Worm (Caenorhabditis elegans) whole organism, mixed stage, embryonic: Measurements from ENCODE around the gene kvs-5.

Source experiments
- bed-3 ChIP-seq: fragments of 200-800 bp; sonication (Bioruptor generic); optimal IDR thresholded peaks from 3 replicates; lab custom pipeline; 2018; ENCODE audit warnings: mild to moderate bottlenecking, missing genetic modification characterization, moderate library complexity, missing compliant biosample characterization
- blmp-1 ChIP-seq: fragments of 150-350 bp; optimal IDR thresholded peaks from 2 replicates; lab custom pipeline; 2014; ENCODE audit warnings: missing biosample characterization, missing genetic modification characterization
- ceh-39 ChIP-seq: fragments of 150-350 bp; optimal IDR thresholded peaks from 2 replicates; lab custom pipeline; 2014; ENCODE audit warnings: missing biosample characterization, missing genetic modification characterization
- ceh-43 ChIP-seq: fragments of 200-800 bp; sonication (Bioruptor generic); optimal IDR thresholded peaks from 2 replicates; lab custom pipeline; 2018; ENCODE audit warnings: mild to moderate bottlenecking, missing genetic modification characterization, moderate library complexity, missing compliant biosample characterization
- ceh-83 ChIP-seq: fragments of 200-800 bp; sonication (Bioruptor generic); optimal IDR thresholded peaks from 2 replicates; lab custom pipeline; 2018; ENCODE audit warnings: mild to moderate bottlenecking, missing genetic modification characterization, missing compliant biosample characterization
- ces-1 ChIP-seq: fragments of 150-350 bp; optimal IDR thresholded peaks from 2 replicates; lab custom pipeline; 2014; ENCODE audit warnings: missing biosample characterization, missing genetic modification reagents, missing genetic modification characterization
- cnd-1 ChIP-seq: fragments of 200-800 bp; sonication (Bioruptor generic); optimal IDR thresholded peaks from 2 replicates; lab custom pipeline; 2018; ENCODE audit warnings: mild to moderate bottlenecking, missing genetic modification characterization, missing compliant biosample characterization
- drap-1 ChIP-seq: fragments of 200-800 bp; sonication (Bioruptor generic); optimal IDR thresholded peaks from 3 replicates; lab custom pipeline; 2018; ENCODE audit warnings: mild to moderate bottlenecking, missing genetic modification characterization, missing compliant biosample characterization
- elt-1 ChIP-seq: sonication (generic microtip); optimal IDR thresholded peaks from 2 replicates; lab custom pipeline; 2017; ENCODE audit warnings: missing genetic modification characterization, mild to moderate bottlenecking, missing compliant biosample characterization, antibody characterized with exemption, moderate library complexity, borderline replicate concordance; ENCODE audit not compliant: insufficient read depth
- elt-3 ChIP-seq: fragments of 150-350 bp; optimal IDR thresholded peaks from 2 replicates; lab custom pipeline; 2014; ENCODE audit warnings: missing biosample characterization, missing genetic modification characterization
- flh-1 ChIP-seq: fragments of 200-800 bp; sonication (Bioruptor generic); optimal IDR thresholded peaks from 2 replicates; lab custom pipeline; 2018; ENCODE audit warnings: mild to moderate bottlenecking, missing genetic modification characterization, moderate library complexity, missing compliant biosample characterization
- ham-2 ChIP-seq: fragments of 200-800 bp; sonication (Bioruptor generic); optimal IDR thresholded peaks from 2 replicates; lab custom pipeline; 2018; ENCODE audit warnings: mild to moderate bottlenecking, missing genetic modification characterization, missing compliant biosample characterization
- lin-13 ChIP-seq: fragments of 150-350 bp; optimal IDR thresholded peaks from 2 replicates; lab custom pipeline; 2014; ENCODE audit warnings: missing biosample characterization, missing genetic modification characterization
- lin-32 ChIP-seq: fragments of 200-800 bp; sonication (Bioruptor generic); optimal IDR thresholded peaks from 2 replicates; lab custom pipeline; 2018; ENCODE audit warnings: mild to moderate bottlenecking, missing genetic modification characterization, missing compliant biosample characterization
- lsy-2 ChIP-seq: fragments of 150-350 bp; optimal IDR thresholded peaks from 2 replicates; lab custom pipeline; 2014; ENCODE audit warnings: missing biosample characterization, missing genetic modification characterization
- mls-2 ChIP-seq: sonication (generic microtip); optimal IDR thresholded peaks from 2 replicates; lab custom pipeline; 2016; ENCODE audit warnings: mild to moderate bottlenecking, missing genetic modification characterization, moderate library complexity, missing compliant biosample characterization
- nhr-2 ChIP-seq: fragments of 150-350 bp; optimal IDR thresholded peaks from 2 replicates; lab custom pipeline; 2014; ENCODE audit warnings: missing biosample characterization, missing genetic modification characterization
- nhr-237 ChIP-seq: fragments of 150-350 bp; optimal IDR thresholded peaks from 2 replicates; lab custom pipeline; 2014; ENCODE audit warnings: missing biosample characterization, missing genetic modification characterization
- nhr-28 ChIP-seq: fragments of 150-350 bp; optimal IDR thresholded peaks from 2 replicates; lab custom pipeline; 2014; ENCODE audit warnings: missing biosample characterization, missing genetic modification characterization
- nhr-76 ChIP-seq: sonication (generic microtip); optimal IDR thresholded peaks from 2 replicates; lab custom pipeline; 2017; ENCODE audit warnings: missing biosample characterization, missing genetic modification characterization
- pha-4 ChIP-seq: fragments of 150-350 bp; optimal IDR thresholded peaks from 2 replicates; lab custom pipeline; 2018; ENCODE audit warnings: missing biosample characterization, missing genetic modification reagents, missing genetic modification characterization
- sem-2 ChIP-seq: fragments of 200-800 bp; sonication (Bioruptor generic); optimal IDR thresholded peaks from 2 replicates; lab custom pipeline; 2018; ENCODE audit warnings: mild to moderate bottlenecking, missing genetic modification characterization, missing compliant biosample characterization
- snpc-4 ChIP-seq: fragments of 150-350 bp; optimal IDR thresholded peaks from 2 replicates; lab custom pipeline; 2014; ENCODE audit warnings: missing biosample characterization, missing genetic modification characterization
- sptf-1 ChIP-seq: sonication (generic microtip); optimal IDR thresholded peaks from 2 replicates; lab custom pipeline; 2017; ENCODE audit warnings: mild to moderate bottlenecking, missing genetic modification characterization, moderate library complexity, missing compliant biosample characterization
- unc-120 ChIP-seq: sonication (generic microtip); optimal IDR thresholded peaks from 2 replicates; lab custom pipeline; 2017; ENCODE audit warnings: missing genetic modification characterization, missing compliant biosample characterization; ENCODE audit not compliant: poor library complexity, severe bottlenecking
- unc-39 ChIP-seq: fragments of 150-350 bp; optimal IDR thresholded peaks from 2 replicates; lab custom pipeline; 2014; ENCODE audit warnings: missing biosample characterization, missing genetic modification characterization
- unc-62 ChIP-seq: fragments of 150-350 bp; optimal IDR thresholded peaks from 2 replicates; lab custom pipeline; 2014; ENCODE audit warnings: missing biosample characterization, missing genetic modification reagents, missing genetic modification characterization
- zip-8 ChIP-seq: fragments of 150-350 bp; optimal IDR thresholded peaks from 2 replicates; lab custom pipeline; 2014; ENCODE audit warnings: missing biosample characterization, missing genetic modification characterization
- ztf-11 ChIP-seq: fragments of 150-350 bp; optimal IDR thresholded peaks from 2 replicates; lab custom pipeline; 2014; ENCODE audit warnings: missing biosample characterization, missing genetic modification characterization

kvs-5 gene

DNA sequence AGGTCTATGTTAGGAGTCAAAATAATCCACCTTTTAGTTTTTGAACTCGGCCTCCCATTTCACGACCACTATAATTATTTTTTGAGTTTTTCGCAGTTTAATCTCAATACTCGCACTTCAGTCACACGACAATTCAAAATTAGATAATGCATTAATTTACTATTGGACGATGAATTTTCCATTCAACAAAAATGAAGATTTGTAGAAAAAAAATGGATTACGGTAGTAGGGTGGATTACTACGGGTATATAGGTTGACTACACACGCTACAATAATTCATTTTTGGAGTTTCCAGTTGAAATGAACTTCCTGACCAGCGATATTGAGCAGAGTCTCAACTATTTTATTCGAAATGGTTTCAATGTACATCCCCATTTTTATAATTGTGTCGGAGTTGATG is 19.9 kb downstream of the kvs-5 start, which contains the start of gene srt-23:
Gene srt-23, plus strand, starts transcription at position 301 of the 400 bp plus-strand sequence.
- TF ChIP-seq lin-32 = no peak
- TF ChIP-seq blmp-1 = no peak
- no peak for TF ChIP-seq unc-39 (tag; lab: Kevin White, UChicago)
- no peak for TF ChIP-seq nhr-76 (tag; lab: Kevin White, UChicago)
- TF ChIP-seq ces-1 (GFP tag; lab: Kevin White, UChicago) = no peak
- TF ChIP-seq ceh-39 = no peak
- no peak for TF ChIP-seq drap-1 (GFP tag; lab: Kevin White, UChicago)
- TF ChIP-seq sem-2 (GFP tag; lab: Kevin White, UChicago) = no peak

DNA sequence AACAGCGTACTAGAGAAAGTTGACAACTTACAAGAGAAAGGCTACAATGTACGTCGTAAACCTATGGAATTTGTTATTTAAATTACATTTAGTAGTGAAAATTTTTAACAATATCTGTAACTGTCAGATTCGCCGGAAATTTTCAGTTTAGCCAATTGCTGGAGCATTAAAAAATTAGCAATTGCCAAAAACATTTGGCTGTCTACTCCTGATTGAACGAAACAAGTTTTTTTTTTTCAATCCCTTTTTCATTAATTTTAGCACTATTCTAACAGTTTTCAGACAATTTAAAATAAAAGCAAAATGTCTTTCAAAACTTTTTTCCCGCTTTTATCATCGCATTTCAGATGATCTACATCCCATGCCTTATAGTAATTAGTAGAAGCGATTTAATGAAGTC is 20.4 kb downstream of the kvs-5 start:
- TF ChIP-seq lsy-2 = no peak
- no peak for TF ChIP-seq ceh-39
- TF ChIP-seq ztf-11 (tag; lab: Kevin White, UChicago) = no peak
- TF ChIP-seq elt-3 (tag; lab: Kevin White, UChicago) = no peak
- TF ChIP-seq elt-1 (tag; lab: Kevin White, UChicago) = no peak
- TF ChIP-seq nhr-28 (tag; lab: Kevin White, UChicago) = no peak
- no peak for TF ChIP-seq bed-3 (GFP tag; lab: Kevin White, UChicago)
- no peak for TF ChIP-seq unc-120
- TF ChIP-seq unc-62 = no peak
- TF ChIP-seq drap-1 (GFP tag; lab: Kevin White, UChicago) = no peak
- no peak for TF ChIP-seq sem-2 (GFP tag; lab: Kevin White, UChicago)
- TF ChIP-seq sptf-1 (tag; lab: Kevin White, UChicago) = no peak

DNA sequence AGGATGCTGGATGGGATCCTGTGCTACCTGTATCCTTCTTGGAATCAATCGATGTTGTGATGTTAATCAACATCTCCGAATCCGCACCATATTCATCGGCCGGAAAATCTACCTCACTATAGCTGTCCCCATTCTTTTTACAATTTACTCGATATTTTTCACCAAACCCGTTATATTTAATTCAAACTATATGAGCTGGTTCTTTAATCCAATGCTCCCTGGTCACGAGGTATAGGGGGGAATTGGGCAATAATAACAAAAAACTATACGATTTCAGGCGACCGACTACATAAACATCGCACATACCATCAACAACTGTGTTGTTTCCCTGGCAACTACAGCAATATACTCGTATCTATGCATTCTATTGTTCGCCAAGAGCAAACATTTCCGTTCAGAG is 21.0 kb downstream of the kvs-5 start:
- TF ChIP-seq nhr-2 (tag; lab: Kevin White, UChicago) = no peak
- TF ChIP-seq snpc-4 = no peak
- TF ChIP-seq ham-2 (GFP tag; lab: Kevin White, UChicago) = no peak
- no peak for TF ChIP-seq pha-4 (tag; lab: Kevin White, UChicago)
- no peak for TF ChIP-seq unc-62

ce11 chrIV:760267-760666 is 23.7 kb downstream of the kvs-5 start, which contains the start of gene gst-40:
Gene gst-40, plus strand, starts transcription at chrIV:760502.
- TF ChIP-seq unc-39 (tag; lab: Kevin White, UChicago) = no peak
- no peak for TF ChIP-seq ces-1 (GFP tag; lab: Kevin White, UChicago)
- no peak for TF ChIP-seq flh-1 (GFP tag; lab: Kevin White, UChicago)
- no peak for TF ChIP-seq mls-2 (tag; lab: Kevin White, UChicago)
- TF ChIP-seq zip-8 (tag; lab: Kevin White, UChicago) = no peak
- no peak for TF ChIP-seq nhr-76 (tag; lab: Kevin White, UChicago)
- TF ChIP-seq ztf-11 (tag; lab: Kevin White, UChicago) = no peak

DNA sequence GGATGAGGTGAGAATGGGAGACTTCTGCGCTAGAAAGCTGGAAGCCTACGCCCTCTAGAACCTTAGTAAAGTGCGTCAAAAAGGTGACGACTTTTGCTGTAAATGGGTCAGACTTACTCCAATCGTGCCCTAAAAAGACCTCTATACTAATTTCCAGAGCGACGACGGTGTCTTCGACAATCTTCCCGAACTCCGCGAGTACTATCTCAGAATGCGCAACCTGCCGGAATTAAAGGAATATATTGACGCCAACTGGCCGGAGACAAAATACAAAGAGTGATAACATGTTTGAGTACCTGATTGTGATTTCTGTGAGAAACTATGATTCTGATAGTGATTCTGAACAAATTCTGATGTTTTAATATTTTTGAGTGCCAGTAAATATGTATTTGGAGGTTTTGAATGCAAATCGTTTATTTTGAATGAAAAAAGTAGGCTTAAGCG is 25.5 kb downstream of the kvs-5 start:
- TF ChIP-seq nhr-28 (tag; lab: Kevin White, UChicago) (no peak), unc-120 (no peak), nhr-76 (tag; lab: Kevin White, UChicago) (no peak), sem-2 (GFP tag; lab: Kevin White, UChicago) (no peak), ceh-83 (GFP tag; lab: Kevin White, UChicago) (no peak), flh-1 (GFP tag; lab: Kevin White, UChicago) (no peak), nhr-237 (no peak), lin-13 (tag; lab: Kevin White, UChicago) (no peak), cnd-1 (tag; lab: Kevin White, UChicago) (no peak)

ce11 chrIV:762486-763376 is 26.2 kb downstream of the kvs-5 start:
- TF ChIP-seq nhr-237 (no peak), sptf-1 (tag; lab: Kevin White, UChicago) (no peak), cnd-1 (tag; lab: Kevin White, UChicago) (no peak), nhr-28 (tag; lab: Kevin White, UChicago) (no peak), ceh-43 (GFP tag; lab: Kevin White, UChicago) (no peak)
- TF ChIP-seq, all 35 proteins: peak for 0
